Fruit fly (Drosophila melanogaster) whole organism, wandering third instar larva: ENCODE measurements around the gene CG14982.

Source experiments
- Abd-B ChIP-seq: fragments of >200 bp; optimal IDR thresholded peaks from 2 replicates; lab custom pipeline; 2017; ENCODE audit warnings: missing biosample characterization, missing genetic modification characterization
- CG9705 ChIP-seq: fragments of 200-800 bp; sonication (Bioruptor generic); optimal IDR thresholded peaks from 2 replicates; lab custom pipeline; 2018; ENCODE audit warnings: missing biosample characterization, mild to moderate bottlenecking, missing genetic modification characterization
- CrebA ChIP-seq: fragments of 200-800 bp; sonication (Bioruptor generic); optimal IDR thresholded peaks from 2 replicates; lab custom pipeline; 2016; ENCODE audit warnings: missing biosample characterization, mild to moderate bottlenecking, missing genetic modification characterization, borderline replicate concordance
- HLH106 ChIP-seq: fragments of 200-800 bp; optimal IDR thresholded peaks from 3 replicates; lab custom pipeline; 2019; ENCODE audit warnings: missing biosample characterization, mild to moderate bottlenecking, missing genetic modification characterization, moderate library complexity
- Hnf4 ChIP-seq: fragments of 200-800 bp; sonication (Bioruptor generic); optimal IDR thresholded peaks from 2 replicates; lab custom pipeline; 2016; ENCODE audit warnings: missing biosample characterization, mild to moderate bottlenecking, missing genetic modification characterization
- Myc ChIP-seq: fragments of >200 bp; optimal IDR thresholded peaks from 2 replicates; lab custom pipeline; 2017
- OdsH ChIP-seq: fragments of 200-800 bp; sonication (Bioruptor generic); optimal IDR thresholded peaks from 2 replicates; lab custom pipeline; 2016; ENCODE audit warnings: missing biosample characterization, mild to moderate bottlenecking, missing genetic modification characterization
- Rel ChIP-seq, 2 experiments: fragments of 200-800 bp; sonication (Bioruptor generic) in 1 of 2; optimal IDR thresholded peaks; 2 replicates in 1 of 2; 3 replicates in 1 of 2; lab custom pipeline; 2016 to 2019; ENCODE audit warnings: mild to moderate bottlenecking in 2 of 2, missing biosample characterization in 2 of 2, missing genetic modification characterization in 2 of 2, moderate library complexity in 1 of 2

DNA sequence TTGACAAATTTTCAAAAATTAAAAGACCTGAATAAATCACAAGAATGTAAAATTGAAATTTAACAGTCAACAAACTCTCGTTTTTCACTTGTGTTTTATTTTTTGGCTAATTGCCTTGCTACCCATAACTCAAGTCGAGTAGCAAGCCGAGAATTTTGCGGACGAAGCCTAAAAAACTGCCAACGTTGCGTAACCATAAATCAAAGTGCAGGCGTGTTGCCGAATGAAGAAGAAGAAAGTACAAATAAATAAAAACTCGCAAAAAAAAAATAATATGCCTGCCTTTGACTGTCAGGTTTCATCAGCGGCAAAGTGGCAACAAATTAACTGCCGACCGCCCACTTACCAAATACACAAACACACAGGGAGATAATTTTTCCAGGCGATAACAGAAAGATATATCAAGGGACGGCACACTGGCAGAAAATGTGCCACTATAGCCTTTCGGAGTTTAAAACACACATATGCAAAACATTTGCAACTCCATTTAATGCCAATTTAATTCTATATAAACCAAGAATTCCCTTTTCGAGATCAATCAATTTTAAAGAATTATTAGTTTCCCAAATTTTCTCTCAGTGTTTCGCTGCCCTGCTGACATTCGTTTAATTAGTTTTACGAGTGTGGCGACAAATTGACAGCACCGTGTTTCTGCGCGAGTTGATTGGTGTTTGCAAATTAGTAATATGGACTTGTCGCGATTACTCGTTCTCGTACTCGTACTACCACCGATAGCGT is 14.1 kb upstream of the CG14982 start:
- TF ChIP-seq CrebA (GFP tag; lab: Kevin White, UChicago) (peak; percentile 77), Hnf4 (peak; percentile 92), OdsH (peak; percentile 95), HLH106 (tag; lab: Kevin White, UChicago) (peak; percentile 92), CG9705 (GFP tag; lab: Kevin White, UChicago) (peak; percentile 78), Abd-B (GFP tag; lab: Kevin White, UChicago) (no peak), Rel (GFP tag; optimal IDR thresholded peaks at IDR 0.05; lab: Kevin White, UChicago) (peak; percentile 58), Rel (tag; optimal IDR thresholded peaks at IDR 0.05; lab: Kevin White, UChicago) (peak; percentile 74), Myc (lab: Kevin White, UChicago) (no peak)
